Worm (Caenorhabditis elegans) whole organism, L4 larva: ENCODE measurements around the gene plk-3.

Experiments used
- T26A8.4 ChIP-seq: fragments of 200-800 bp; sonication (Bioruptor generic); IDR thresholded peaks from 2 replicates; pipeline ENCODE4 v1.3.6; 2022; ENCODE audit warnings: missing genetic modification characterization, missing compliant biosample characterization
- ama-1 ChIP-seq: fragments of 150-350 bp; optimal IDR thresholded peaks from 2 replicates; lab custom pipeline; 2014; ENCODE audit warnings: inconsistent platforms, mixed read lengths
- ces-1 ChIP-seq: fragments of 150-350 bp; sonication (generic microtip); optimal IDR thresholded peaks from 4 replicates; lab custom pipeline; 2014; ENCODE audit warnings: missing biosample characterization, missing genetic modification reagents, missing genetic modification characterization
- duxl-1 ChIP-seq: sonication (generic microtip); optimal IDR thresholded peaks from 2 replicates; lab custom pipeline; 2016; ENCODE audit warnings: mild to moderate bottlenecking, missing genetic modification characterization, moderate library complexity, missing compliant biosample characterization; ENCODE audit not compliant: poor library complexity
- egl-27 ChIP-seq: sonication (generic microtip); optimal IDR thresholded peaks from 3 replicates; lab custom pipeline; 2017; ENCODE audit warnings: missing biosample characterization, missing genetic modification reagents, missing genetic modification characterization
- mep-1 ChIP-seq: fragments of 150-350 bp; sonication (generic microtip); optimal IDR thresholded peaks from 3 replicates; lab custom pipeline; 2014; ENCODE audit warnings: missing biosample characterization, missing genetic modification characterization
- nhr-10 ChIP-seq: fragments of 150-350 bp; optimal IDR thresholded peaks from 2 replicates; lab custom pipeline; 2014; ENCODE audit warnings: missing biosample characterization, missing genetic modification characterization
- nhr-11 ChIP-seq: fragments of 150-350 bp; optimal IDR thresholded peaks from 2 replicates; lab custom pipeline; 2014; ENCODE audit warnings: missing biosample characterization, missing genetic modification characterization
- nhr-237 ChIP-seq: sonication (generic microtip); optimal IDR thresholded peaks from 2 replicates; lab custom pipeline; 2017; ENCODE audit warnings: missing biosample characterization, missing genetic modification characterization
- pha-4 ChIP-seq, 2 experiments: fragments of 150-350 bp in 1 of 2; fragments of 200-800 bp in 1 of 2; sonication (Bioruptor generic) in 1 of 2; IDR thresholded peaks in 1 of 2; optimal IDR thresholded peaks in 1 of 2; 2 replicates each; pipeline versions ENCODE4 v1.3.6 to Lab custom; 2014 to 2022; ENCODE audit warnings: missing genetic modification characterization in 2 of 2, missing genetic modification reagents in 2 of 2, missing biosample characterization in 1 of 2, missing compliant biosample characterization in 1 of 2
- skn-1 ChIP-seq: fragments of 150-350 bp; optimal IDR thresholded peaks from 2 replicates; lab custom pipeline; 2014; ENCODE audit warnings: missing biosample characterization, missing genetic modification characterization
- unc-39 ChIP-seq: sonication (generic microtip); optimal IDR thresholded peaks from 2 replicates; lab custom pipeline; 2017; ENCODE audit warnings: missing biosample characterization, missing genetic modification characterization

- TF ChIP-seq mep-1 (tag; lab: Kevin White, UChicago) (no peak), nhr-10 (no peak), ces-1 (no peak), pha-4 (GFP tag; IDR thresholded peaks at IDR 0.05; lab: Robert Waterston, UW) (no peak), pha-4 (tag; optimal IDR thresholded peaks at IDR 0.05; lab: Kevin White, UChicago) (no peak), egl-27 (tag; lab: Kevin White, UChicago) (no peak), T26A8.4 (GFP tag; lab: Robert Waterston, UW) (no peak), unc-39 (no peak), nhr-237 (tag; lab: Kevin White, UChicago) (no peak), nhr-11 (tag; lab: Kevin White, UChicago) (no peak), skn-1 (tag; lab: Kevin White, UChicago) (no peak), ama-1 (lab: Kevin White, UChicago) (no peak), duxl-1 (tag; lab: Kevin White, UChicago) (no peak)
These were observed 16.8 kb downstream of the plk-3 start, which contains the start of gene F13B6.1 for ce11 chrIV:7456225-7456624.
